Worm (Caenorhabditis elegans) whole organism, late embryonic: ENCODE results near the gene abts-2.

ENCODE experiments used
- C38D4.7 ChIP-seq: fragments of 200-800 bp; sonication (Bioruptor generic); optimal IDR thresholded peaks from 2 replicates; lab custom pipeline; 2018; ENCODE audit warnings: mild to moderate bottlenecking, missing genetic modification characterization, moderate library complexity, missing compliant biosample characterization
- ceh-48 ChIP-seq: sonication (generic microtip); optimal IDR thresholded peaks from 2 replicates; lab custom pipeline; 2016; ENCODE audit warnings: missing genetic modification characterization, inconsistent platforms, missing compliant biosample characterization
- che-1 ChIP-seq: sonication (generic microtip); optimal IDR thresholded peaks from 2 replicates; lab custom pipeline; 2016; ENCODE audit warnings: mild to moderate bottlenecking, missing genetic modification characterization, missing compliant biosample characterization
- fkh-10 ChIP-seq: fragments of 150-350 bp; optimal IDR thresholded peaks from 2 replicates; lab custom pipeline; 2014; ENCODE audit warnings: missing biosample characterization, missing genetic modification reagents, missing genetic modification characterization
- madf-2 ChIP-seq: sonication (generic microtip); optimal IDR thresholded peaks from 2 replicates; lab custom pipeline; 2017; ENCODE audit warnings: missing genetic modification characterization, missing compliant biosample characterization

DNA sequence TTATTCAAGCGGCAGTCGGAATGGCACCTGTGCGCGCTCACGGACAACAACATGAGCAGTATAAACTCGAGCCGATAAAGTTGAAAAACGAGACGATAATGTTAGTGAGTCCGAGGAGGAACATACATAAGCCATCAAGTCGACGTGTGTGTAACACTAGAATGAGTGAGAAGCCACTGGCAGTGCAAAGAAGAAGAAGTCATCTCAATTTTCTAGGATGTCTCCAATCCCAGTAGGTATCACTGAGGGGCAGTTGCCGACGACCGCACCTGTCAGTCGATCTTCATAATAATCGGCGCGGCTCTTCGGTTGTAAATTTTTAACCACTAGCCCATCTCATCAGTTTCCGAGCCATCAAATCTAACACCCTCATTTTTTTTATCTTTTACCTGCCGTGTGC, 25.4 kb upstream of the abts-2 start:
- TF ChIP-seq C38D4.7: no peak
- no peak for TF ChIP-seq madf-2 (tag; lab: Kevin White, UChicago)
- no peak for TF ChIP-seq fkh-10
- no peak for TF ChIP-seq ceh-48 (tag; lab: Kevin White, UChicago)
- TF ChIP-seq che-1: no peak
